Worm (Caenorhabditis elegans): ENCODE measurements around the gene C37E2.10.

The C37E2.10 gene

ce11 chrX:14229306-14229845, 50.6 kb downstream of the C37E2.10 start:
- TF ChIP-seq ztf-3 (GFP tag; optimal IDR thresholded peaks at IDR 0.05) (peak; percentile 15), lir-1 (GFP tag; conservative IDR thresholded peaks at IDR 0.05) (peak; percentile 74; the same call in 1 of the 2 replicates), egrh-3 (GFP tag; IDR thresholded peaks at IDR 0.05) (peak; percentile 52; the same call in 1 of the 2 replicates), akir-1 (GFP tag; optimal IDR thresholded peaks at IDR 0.05) (peak; percentile 54)
